Fruit fly (Drosophila melanogaster): ENCODE data around the gene fax.

fax gene

dm6 chr3L:16359219-16359748 lies 52.3 kb downstream of the fax start, which contains the start of gene ringer (continued):
- peak; percentile 10 for TF ChIP-seq CG18619 (GFP tag; optimal IDR thresholded peaks at IDR 0.05)
- TF ChIP-seq Fer1 (GFP tag; optimal IDR thresholded peaks at IDR 0.05): peak; percentile 14
- peak; percentile 25 for TF ChIP-seq sug (tag; optimal IDR thresholded peaks at IDR 0.05)
- TF ChIP-seq gro (GFP tag; optimal IDR thresholded peaks at IDR 0.05): peak; percentile 29

- 0 out of 2 replicates have a peak, but pooled peaks have one; percentile 20 for TF ChIP-seq Taf1 (GFP tag; IDR thresholded peaks at IDR 0.05)
- TF ChIP-seq Vsx1 (GFP tag; optimal IDR thresholded peaks at IDR 0.05): no peak
- TF ChIP-seq NC2β (GFP tag; optimal IDR thresholded peaks at IDR 0.05): no peak
- no peak for TF ChIP-seq CG14965 (GFP tag; optimal IDR thresholded peaks at IDR 0.05; ENCODE audit: borderline replicate concordance)
- TF ChIP-seq ab (GFP tag; optimal IDR thresholded peaks at IDR 0.05): no peak
- no peak for TF ChIP-seq da (GFP tag; optimal IDR thresholded peaks at IDR 0.05)
- no peak for TF ChIP-seq h (optimal IDR thresholded peaks at IDR 0.05)
- TF ChIP-seq row (GFP tag; IDR thresholded peaks at IDR 0.05): 0 out of 3 replicates have a peak, but pooled peaks have one; percentile 20
- TF ChIP-seq luna (GFP tag; optimal IDR thresholded peaks at IDR 0.05): no peak
- peak; percentile 11 for TF ChIP-seq CG2120 (GFP tag; optimal IDR thresholded peaks at IDR 0.05)
- peak; percentile 11 for TF ChIP-seq sens (GFP tag)
- TF ChIP-seq schlank (tag; optimal IDR thresholded peaks at IDR 0.05): no peak
- TF ChIP-seq lola (GFP tag; optimal IDR thresholded peaks at IDR 0.05): no peak
- TF ChIP-seq HLHmδ (GFP tag; optimal IDR thresholded peaks at IDR 0.05): no peak
- TF ChIP-seq Med (GFP tag): peak; percentile 74
- no peak for TF ChIP-seq CG34422 (GFP tag; IDR thresholded peaks at IDR 0.05)
These were observed 53.8 kb downstream of the fax start for dm6 chr3L:16357860-16358259.

- no peak for TF ChIP-seq HLH3B (GFP tag; IDR thresholded peaks at IDR 0.05)
- TF ChIP-seq D19B (GFP tag; optimal IDR thresholded peaks at IDR 0.05): no peak
- 0 out of 2 replicates have a peak, but pooled peaks have one; percentile 34 for TF ChIP-seq CG14441 (GFP tag; IDR thresholded peaks at IDR 0.05)
- TF ChIP-seq Pdp1 (GFP tag; optimal IDR thresholded peaks at IDR 0.05): peak in 1 of 2 experiments; percentile 90
- no peak for TF ChIP-seq sima (GFP tag; optimal IDR thresholded peaks at IDR 0.05)
- no peak for TF ChIP-seq CG17829 (tag; optimal IDR thresholded peaks at IDR 0.05)
These were observed 54.4 kb downstream of the fax start for dm6 chr3L:16357187-16357728.

dm6 chr3L:16356171-16356765 lies 55.4 kb downstream of the fax start:
- TF ChIP-seq sug (tag; optimal IDR thresholded peaks at IDR 0.05): peak; percentile 99
- peak in 1 of 2 experiments; percentile 49 for TF ChIP-seq Pdp1 (GFP tag; optimal IDR thresholded peaks at IDR 0.05)
- peak; percentile 25 for TF ChIP-seq Meics (GFP tag; optimal IDR thresholded peaks at IDR 0.05)
- TF ChIP-seq CG13296 (GFP tag; optimal IDR thresholded peaks at IDR 0.05): peak; percentile 17
- TF ChIP-seq inv (GFP tag; IDR thresholded peaks at IDR 0.05; ENCODE audit: partially characterized antibody): no peak
- peak; percentile 11 for TF ChIP-seq CG10543 (GFP tag; optimal IDR thresholded peaks at IDR 0.05)
- 0 out of 3 replicates have a peak, but pooled peaks have one; percentile 24 for TF ChIP-seq CG11695 (GFP tag; IDR thresholded peaks at IDR 0.05)
- no peak for TF ChIP-seq CG18764 (GFP tag; optimal IDR thresholded peaks at IDR 0.05)
- TF ChIP-seq CG4404 (GFP tag; IDR thresholded peaks at IDR 0.05): no peak
- peak; percentile 50; the same call in 1 of the 2 replicates for TF ChIP-seq Atf6 (GFP tag; IDR thresholded peaks at IDR 0.05)
- no peak for TF ChIP-seq Neu2 (GFP tag; optimal IDR thresholded peaks at IDR 0.05; ENCODE audit: borderline replicate concordance)
- peak; percentile 51 for TF ChIP-seq Med (GFP tag)
- peak; percentile 83; the same call in 2 of the 4 replicates for TF ChIP-seq chinmo (GFP tag; IDR thresholded peaks at IDR 0.05; ENCODE audit: partially characterized antibody)
- TF ChIP-seq GATAe (GFP tag; conservative IDR thresholded peaks at IDR 0.05): 0 out of 2 replicates have a peak, but pooled peaks have one; percentile 15
- peak; percentile 97 for TF ChIP-seq CG13894 (tag; optimal IDR thresholded peaks at IDR 0.05)
- peak; percentile 45 for TF ChIP-seq BtbVII (GFP tag; optimal IDR thresholded peaks at IDR 0.05)
- peak; percentile 97 for TF ChIP-seq mirr (GFP tag; optimal IDR thresholded peaks at IDR 0.05)
- 0 out of 2 replicates have a peak, but pooled peaks have one; percentile 14 for TF ChIP-seq rib (GFP tag; IDR thresholded peaks at IDR 0.05)
- 0 out of 3 replicates have a peak, but pooled peaks have one; percentile 25 for TF ChIP-seq z (GFP tag; IDR thresholded peaks at IDR 0.05)
- TF ChIP-seq exex (tag; optimal IDR thresholded peaks at IDR 0.05): peak; percentile 87
- no peak for TF ChIP-seq CG8290 (GFP tag; optimal IDR thresholded peaks at IDR 0.05)
- peak in 1 of 2 experiments; percentile 48 for TF ChIP-seq CG8290 (tag; optimal IDR thresholded peaks at IDR 0.05)
- TF ChIP-seq lola (GFP tag; optimal IDR thresholded peaks at IDR 0.05): no peak

Measured in whole organism, embryonic.